Worm (Caenorhabditis elegans): ENCODE results near the gene F10A3.11.

- TF ChIP-seq pha-4 (tag; optimal IDR thresholded peaks at IDR 0.05): no peak
- TF ChIP-seq fkh-10 (GFP tag; optimal IDR thresholded peaks at IDR 0.05): no peak
- no peak for TF ChIP-seq K09A11.1 (tag; optimal IDR thresholded peaks at IDR 0.05; ENCODE audit: insufficient read depth)
- no peak for TF ChIP-seq ceh-45 (GFP tag; IDR thresholded peaks at IDR 0.05)
- no peak for TF ChIP-seq ahr-1 (tag; optimal IDR thresholded peaks at IDR 0.05)
- no peak for TF ChIP-seq odd-2 (tag; optimal IDR thresholded peaks at IDR 0.05)
- TF ChIP-seq dmd-4 (tag; optimal IDR thresholded peaks at IDR 0.05; ENCODE audit: borderline replicate concordance): no peak
- TF ChIP-seq pqm-1 (tag; optimal IDR thresholded peaks at IDR 0.05): no peak
- no peak for TF ChIP-seq nfya-1 (tag; optimal IDR thresholded peaks at IDR 0.05)
- TF ChIP-seq pha-2 (tag; optimal IDR thresholded peaks at IDR 0.05): no peak
These were observed 20.1 kb upstream of the F10A3.11 start, which contains the start of gene fbxa-18 for ce11 chrV:16142371-16142770.
